Worm (Caenorhabditis elegans) whole organism, young adult: ENCODE measurements around the gene dnj-9.

Source experiments
- C06A6.2 ChIP-seq: fragments of 200-800 bp; sonication (Bioruptor generic); conservative IDR thresholded peaks from 2 replicates; pipeline ENCODE4 v1.3.6; 2022; ENCODE audit warnings: missing genetic modification characterization, missing compliant biosample characterization
- F23B12.7 ChIP-seq: sonication (generic microtip); optimal IDR thresholded peaks from 2 replicates; lab custom pipeline; 2017; ENCODE audit warnings: missing genetic modification characterization, mild to moderate bottlenecking, missing compliant biosample characterization, antibody characterized with exemption, moderate library complexity; ENCODE audit not compliant: insufficient read depth
- F33H1.4 ChIP-seq: fragments of 200-800 bp; sonication (Bioruptor generic); IDR thresholded peaks from 2 replicates; pipeline ENCODE4 v1.3.6; 2022; ENCODE audit warnings: missing genetic modification reagents, missing genetic modification characterization, missing compliant biosample characterization
- F39B2.1 ChIP-seq: fragments of 200-800 bp; sonication (Bioruptor generic); IDR thresholded peaks from 2 replicates; pipeline ENCODE4 v1.3.6; 2022; ENCODE audit warnings: missing genetic modification reagents, missing genetic modification characterization, missing compliant biosample characterization
- F57C9.4 ChIP-seq: sonication (generic microtip); optimal IDR thresholded peaks from 2 replicates; lab custom pipeline; 2017; ENCODE audit warnings: mild to moderate bottlenecking, missing genetic modification characterization, missing compliant biosample characterization
- K12H6.12 ChIP-seq: fragments of 200-800 bp; sonication (Bioruptor generic); optimal IDR thresholded peaks from 2 replicates; lab custom pipeline; 2018; ENCODE audit warnings: mild to moderate bottlenecking, missing genetic modification characterization, missing compliant biosample characterization
- T07F8.4 ChIP-seq: sonication (generic microtip); optimal IDR thresholded peaks from 2 replicates; lab custom pipeline; 2016; ENCODE audit warnings: mild to moderate bottlenecking, missing genetic modification characterization, moderate library complexity, missing compliant biosample characterization
- Y56A3A.18 ChIP-seq: fragments of 200-800 bp; sonication (Bioruptor generic); IDR thresholded peaks from 2 replicates; pipeline ENCODE4 v1.3.6; 2022; ENCODE audit warnings: missing genetic modification reagents, missing genetic modification characterization, missing compliant biosample characterization
- ZK185.1 ChIP-seq: sonication (generic microtip); optimal IDR thresholded peaks from 2 replicates; lab custom pipeline; 2016; ENCODE audit warnings: mild to moderate bottlenecking, missing genetic modification characterization, missing compliant biosample characterization; ENCODE audit not compliant: poor library complexity, severe bottlenecking
- akir-1 ChIP-seq: fragments of 200-800 bp; sonication (Bioruptor generic); optimal IDR thresholded peaks from 2 replicates; lab custom pipeline; 2018; ENCODE audit warnings: mild to moderate bottlenecking, missing genetic modification characterization, moderate library complexity, missing compliant biosample characterization
- atf-7 ChIP-seq: sonication (generic microtip); optimal IDR thresholded peaks from 2 replicates; lab custom pipeline; 2017; ENCODE audit warnings: mild to moderate bottlenecking, missing genetic modification characterization, missing compliant biosample characterization
- athp-1 ChIP-seq: sonication (generic microtip); optimal IDR thresholded peaks from 2 replicates; lab custom pipeline; 2017; ENCODE audit warnings: mild to moderate bottlenecking, missing genetic modification characterization, missing compliant biosample characterization
- attf-3 ChIP-seq: fragments of 200-800 bp; sonication (Bioruptor generic); conservative IDR thresholded peaks from 2 replicates; pipeline ENCODE4 v1.3.6; 2022; ENCODE audit warnings: missing genetic modification reagents, missing genetic modification characterization, missing compliant biosample characterization
- attf-5 ChIP-seq: fragments of 200-800 bp; sonication (Bioruptor generic); optimal IDR thresholded peaks from 2 replicates; lab custom pipeline; 2018; ENCODE audit warnings: mild to moderate bottlenecking, missing genetic modification characterization, missing compliant biosample characterization
- attf-6 ChIP-seq: fragments of 200-800 bp; sonication (Bioruptor generic); IDR thresholded peaks from 2 replicates; pipeline ENCODE4 v1.3.6; 2022; ENCODE audit warnings: missing genetic modification reagents, missing genetic modification characterization, missing compliant biosample characterization
- bed-1 ChIP-seq: fragments of 200-800 bp; sonication (Bioruptor generic); IDR thresholded peaks from 2 replicates; pipeline ENCODE4 v1.3.6; 2022; ENCODE audit warnings: missing genetic modification reagents, missing genetic modification characterization, missing compliant biosample characterization
- ceh-58 ChIP-seq: fragments of 200-800 bp; sonication (Bioruptor generic); IDR thresholded peaks from 2 replicates; pipeline ENCODE4 v1.3.6; 2022; ENCODE audit warnings: missing genetic modification characterization, missing compliant biosample characterization
- egl-44 ChIP-seq: fragments of 200-800 bp; sonication (Bioruptor generic); IDR thresholded peaks from 2 replicates; pipeline ENCODE4 v1.3.6; 2022; ENCODE audit warnings: missing genetic modification reagents, missing genetic modification characterization, missing compliant biosample characterization
- ekl-4 ChIP-seq: fragments of 200-800 bp; sonication (Bioruptor generic); IDR thresholded peaks from 2 replicates; pipeline ENCODE4 v1.3.6; 2022; ENCODE audit warnings: missing genetic modification reagents, missing genetic modification characterization, missing compliant biosample characterization
- hmg-1.2 ChIP-seq: fragments of 200-800 bp; sonication (Bioruptor generic); IDR thresholded peaks from 2 replicates; pipeline ENCODE4 v1.3.6; 2022; ENCODE audit warnings: missing genetic modification reagents, missing genetic modification characterization, missing compliant biosample characterization
- hsf-1 ChIP-seq: fragments of 200-800 bp; sonication (Bioruptor generic); IDR thresholded peaks from 2 replicates; pipeline ENCODE4 v1.3.6; 2022; ENCODE audit warnings: missing genetic modification reagents, missing genetic modification characterization, missing compliant biosample characterization
- let-526 ChIP-seq: fragments of 200-800 bp; sonication (Bioruptor generic); IDR thresholded peaks from 2 replicates; pipeline ENCODE4 v1.3.6; 2022; ENCODE audit warnings: missing genetic modification reagents, missing genetic modification characterization, missing compliant biosample characterization
- lin-26 ChIP-seq: fragments of 200-800 bp; sonication (Bioruptor generic); IDR thresholded peaks from 2 replicates; pipeline ENCODE4 v1.3.6; 2022; ENCODE audit warnings: missing genetic modification reagents, missing genetic modification characterization, missing compliant biosample characterization
- lin-40 ChIP-seq: sonication (generic microtip); optimal IDR thresholded peaks from 2 replicates; lab custom pipeline; 2016; ENCODE audit warnings: missing genetic modification characterization, mild to moderate bottlenecking, missing compliant biosample characterization, missing genotype, missing genetic modification reagents
- lin-54 ChIP-seq: fragments of 200-800 bp; sonication (Bioruptor generic); optimal IDR thresholded peaks from 2 replicates; lab custom pipeline; 2018; ENCODE audit warnings: mild to moderate bottlenecking, missing genetic modification characterization, missing compliant biosample characterization
- lsl-1 ChIP-seq: fragments of 200-800 bp; sonication (Bioruptor generic); optimal IDR thresholded peaks from 2 replicates; lab custom pipeline; 2018; ENCODE audit warnings: mild to moderate bottlenecking, missing genetic modification characterization, moderate library complexity, missing compliant biosample characterization
- madf-10 ChIP-seq: sonication (generic microtip); optimal IDR thresholded peaks from 2 replicates; lab custom pipeline; 2016; ENCODE audit warnings: mild to moderate bottlenecking, missing genetic modification characterization, missing compliant biosample characterization
- madf-6 ChIP-seq: fragments of 200-800 bp; sonication (Bioruptor generic); IDR thresholded peaks from 2 replicates; pipeline ENCODE4 v1.3.6; 2022; ENCODE audit warnings: missing genetic modification reagents, missing genetic modification characterization, missing compliant biosample characterization
- madf-8 ChIP-seq: fragments of 200-800 bp; sonication (Bioruptor generic); conservative IDR thresholded peaks from 2 replicates; pipeline ENCODE4 v1.3.6; 2022; ENCODE audit warnings: missing genetic modification reagents, missing genetic modification characterization, missing compliant biosample characterization
- mel-28 ChIP-seq: sonication (generic microtip); optimal IDR thresholded peaks from 2 replicates; lab custom pipeline; 2016; ENCODE audit warnings: borderline replicate concordance, mild to moderate bottlenecking, missing genetic modification characterization, missing compliant biosample characterization
- mxl-1 ChIP-seq: sonication (generic microtip); optimal IDR thresholded peaks from 2 replicates; lab custom pipeline; 2016; ENCODE audit warnings: missing genetic modification characterization, missing compliant biosample characterization
- nhr-120 ChIP-seq: fragments of 200-800 bp; sonication (Bioruptor generic); IDR thresholded peaks from 2 replicates; pipeline ENCODE4 v1.3.6; 2022; ENCODE audit warnings: missing genetic modification characterization, missing compliant biosample characterization
- nhr-179 ChIP-seq: sonication (generic microtip); optimal IDR thresholded peaks from 2 replicates; lab custom pipeline; 2016; ENCODE audit warnings: mild to moderate bottlenecking, missing genetic modification characterization, missing compliant biosample characterization
- pbrm-1 ChIP-seq: fragments of 200-800 bp; sonication (Bioruptor generic); IDR thresholded peaks from 2 replicates; pipeline ENCODE4 v1.3.6; 2022; ENCODE audit warnings: missing genetic modification reagents, missing genetic modification characterization, missing compliant biosample characterization
- pha-4 ChIP-seq: fragments of 150-350 bp; sonication (generic microtip); optimal IDR thresholded peaks from 2 replicates; lab custom pipeline; 2014; ENCODE audit warnings: missing biosample characterization, missing genetic modification reagents, missing genetic modification characterization
- rec-8 ChIP-seq, 2 experiments: sonication (generic microtip); optimal IDR thresholded peaks; 2 replicates each; lab custom pipeline; 2016; ENCODE audit warnings: mild to moderate bottlenecking in 2 of 2, missing genetic modification characterization in 2 of 2, missing genetic modification reagents in 2 of 2, missing genotype in 2 of 2, missing biosample characterization in 1 of 2, missing compliant biosample characterization in 1 of 2, moderate library complexity in 1 of 2
- repo-1 ChIP-seq: sonication (generic microtip); optimal IDR thresholded peaks from 2 replicates; lab custom pipeline; 2017; ENCODE audit warnings: mild to moderate bottlenecking, missing genetic modification characterization, missing compliant biosample characterization
- sea-2 ChIP-seq: fragments of 200-800 bp; sonication (Bioruptor generic); IDR thresholded peaks from 2 replicates; pipeline ENCODE4 v1.3.6; 2022; ENCODE audit warnings: missing genetic modification characterization, missing compliant biosample characterization
- snpc-3.4 ChIP-seq: sonication (generic microtip); optimal IDR thresholded peaks from 2 replicates; lab custom pipeline; 2017; ENCODE audit warnings: missing genetic modification characterization, mild to moderate bottlenecking, missing compliant biosample characterization, antibody characterized with exemption, moderate library complexity, missing genotype, missing genetic modification reagents
- snpc-4 ChIP-seq, 5 experiments: fragments of 150-350 bp in 1 of 5; sonication (generic microtip) in 4 of 5; optimal IDR thresholded peaks; 2 replicates each; lab custom pipeline; 2014 to 2018; ENCODE audit warnings: missing genetic modification characterization in 5 of 5, missing biosample characterization in 3 of 5, antibody characterized with exemption in 2 of 5, mild to moderate bottlenecking in 2 of 5, missing compliant biosample characterization in 2 of 5, missing genotype in 2 of 5, moderate library complexity in 2 of 5, missing genetic modification reagents in 1 of 5
- somi-1 ChIP-seq: fragments of 200-800 bp; sonication (Bioruptor generic); optimal IDR thresholded peaks from 2 replicates; lab custom pipeline; 2018; ENCODE audit warnings: mild to moderate bottlenecking, missing genetic modification characterization, missing compliant biosample characterization
- unc-62 ChIP-seq: fragments of 150-350 bp; optimal IDR thresholded peaks from 2 replicates; lab custom pipeline; 2014; ENCODE audit warnings: missing biosample characterization, missing genetic modification reagents, missing genetic modification characterization
- xnd-1 ChIP-seq: sonication (generic microtip); optimal IDR thresholded peaks from 2 replicates; lab custom pipeline; 2016; ENCODE audit warnings: missing genotype, missing genetic modification reagents, missing genetic modification characterization, missing compliant biosample characterization
- ztf-22 ChIP-seq: fragments of 200-800 bp; sonication (Bioruptor generic); optimal IDR thresholded peaks from 2 replicates; lab custom pipeline; 2018; ENCODE audit warnings: mild to moderate bottlenecking, missing genetic modification characterization, moderate library complexity, missing compliant biosample characterization

dnj-9 gene

ce11 chrII:4811986-4812385 lies 39.9 kb upstream of the dnj-9 start, which contains the start of gene rig-6 (continued):
- TF ChIP-seq snpc-4 (GFP tag; optimal IDR thresholded peaks at IDR 0.05; lab: Kevin White, UChicago) (no peak), snpc-4 (tag; optimal IDR thresholded peaks at IDR 0.05; lab: Kevin White, UChicago) (no peak), hmg-1.2 (GFP tag; lab: Robert Waterston, UW) (no peak), T07F8.4 (no peak), ekl-4 (GFP tag; lab: Robert Waterston, UW) (no peak), nhr-120 (GFP tag; lab: Robert Waterston, UW) (no peak)

ce11 chrII:4815356-4815755 lies 36.5 kb upstream of the dnj-9 start:
- TF ChIP-seq let-526 (GFP tag; lab: Robert Waterston, UW) (no peak), attf-6 (GFP tag; lab: Robert Waterston, UW) (no peak), attf-3 (no peak), mel-28 (tag; lab: Kevin White, UChicago) (no peak), C06A6.2 (GFP tag; lab: Robert Waterston, UW) (no peak), lsl-1 (GFP tag; lab: Kevin White, UChicago) (no peak), pbrm-1 (GFP tag; lab: Robert Waterston, UW) (no peak), repo-1 (tag; lab: Kevin White, UChicago) (no peak), mxl-1 (tag; lab: Kevin White, UChicago) (no peak), xnd-1 (tag; lab: Kevin White, UChicago) (no peak), F23B12.7 (tag; lab: Kevin White, UChicago) (no peak), nhr-179 (tag; lab: Kevin White, UChicago) (no peak)

ce11 chrII:4818780-4819179 lies 33.1 kb upstream of the dnj-9 start:
- no peak for TF ChIP-seq pha-4 (tag; lab: Kevin White, UChicago)
- no peak for TF ChIP-seq Y56A3A.18 (GFP tag; lab: Robert Waterston, UW)
- no peak for TF ChIP-seq repo-1 (tag; lab: Kevin White, UChicago)
- TF ChIP-seq F57C9.4: no peak
- TF ChIP-seq ZK185.1 (tag; lab: Kevin White, UChicago): no peak
- TF ChIP-seq hsf-1 (GFP tag; lab: Robert Waterston, UW): no peak
- no peak for TF ChIP-seq bed-1
- no peak for TF ChIP-seq athp-1 (tag; lab: Kevin White, UChicago)
- no peak for TF ChIP-seq mel-28 (tag; lab: Kevin White, UChicago)
- TF ChIP-seq let-526 (GFP tag; lab: Robert Waterston, UW): no peak
- TF ChIP-seq snpc-3.4 (tag; lab: Kevin White, UChicago): no peak
- no peak for TF ChIP-seq somi-1 (GFP tag; lab: Kevin White, UChicago)
- TF ChIP-seq madf-8 (GFP tag; lab: Robert Waterston, UW): no peak
- no peak for TF ChIP-seq lin-26 (GFP tag; lab: Robert Waterston, UW)
- no peak for TF ChIP-seq madf-10 (tag; lab: Kevin White, UChicago)
- no peak for TF ChIP-seq ceh-58
- no peak for TF ChIP-seq F33H1.4 (GFP tag; lab: Robert Waterston, UW)

ce11 chrII:4821739-4822138 lies 30.1 kb upstream of the dnj-9 start, which contains the start of gene lact-5:
Gene lact-5, minus strand, starts transcription at chrII:4821739.
- no peak for TF ChIP-seq lin-54 (GFP tag; lab: Kevin White, UChicago)
- no peak for TF ChIP-seq nhr-120 (GFP tag; lab: Robert Waterston, UW)
- TF ChIP-seq attf-5 (GFP tag; lab: Kevin White, UChicago): no peak
- no peak for TF ChIP-seq madf-6 (GFP tag; lab: Robert Waterston, UW)
- TF ChIP-seq unc-62 (GFP tag; lab: Kevin White, UChicago): no peak
- TF ChIP-seq atf-7 (tag; lab: Kevin White, UChicago): no peak
- TF ChIP-seq ztf-22: no peak
- no peak for TF ChIP-seq K12H6.12
- no peak for TF ChIP-seq lin-40 (tag; lab: Kevin White, UChicago)
- TF ChIP-seq ZK185.1 (tag; lab: Kevin White, UChicago): no peak
- TF ChIP-seq rec-8 (tag; optimal IDR thresholded peaks at IDR 0.05; lab: Kevin White, UChicago): no peak
- TF ChIP-seq sea-2: no peak
- no peak for TF ChIP-seq akir-1 (GFP tag; lab: Kevin White, UChicago)
- TF ChIP-seq F39B2.1 (GFP tag; lab: Robert Waterston, UW): no peak
- no peak for TF ChIP-seq egl-44 (GFP tag; lab: Robert Waterston, UW)
